Worm (Caenorhabditis elegans) whole organism, L3 larva: ENCODE data around the gene C25F9.8.

Source experiments
- ama-1 ChIP-seq: fragments of 150-350 bp; optimal IDR thresholded peaks from 2 replicates; lab custom pipeline; 2018
- fkh-2 ChIP-seq: fragments of 150-350 bp; optimal IDR thresholded peaks from 2 replicates; lab custom pipeline; 2014; ENCODE audit warnings: missing biosample characterization, missing genetic modification reagents, missing genetic modification characterization
- nhr-12 ChIP-seq: fragments of 150-350 bp; optimal IDR thresholded peaks from 2 replicates; lab custom pipeline; 2014; ENCODE audit warnings: missing biosample characterization, missing genetic modification characterization
- skn-1 ChIP-seq: fragments of 150-350 bp; optimal IDR thresholded peaks from 2 replicates; lab custom pipeline; 2014; ENCODE audit warnings: missing biosample characterization, missing genetic modification characterization
- unc-62 ChIP-seq: fragments of 150-350 bp; sonication (generic microtip); optimal IDR thresholded peaks from 4 replicates; lab custom pipeline; 2014; ENCODE audit warnings: missing biosample characterization, missing genetic modification reagents, missing genetic modification characterization
- zag-1 ChIP-seq: fragments of 150-350 bp; optimal IDR thresholded peaks from 2 replicates; lab custom pipeline; 2014; ENCODE audit warnings: missing biosample characterization, missing genetic modification characterization

- no peak for TF ChIP-seq nhr-12
- no peak for TF ChIP-seq unc-62 (GFP tag; lab: Kevin White, UChicago)
- TF ChIP-seq ama-1, result no peak
- no peak for TF ChIP-seq skn-1 (tag; lab: Kevin White, UChicago)
- TF ChIP-seq zag-1 (tag; lab: Kevin White, UChicago), result no peak
- TF ChIP-seq fkh-2 (tag; lab: Kevin White, UChicago), result no peak
Observed at ce11 chrV:19377014-19377494, 17.8 kb upstream of the C25F9.8 start, which contains the start of gene nceh-1.
